Worm (Caenorhabditis elegans): ENCODE measurements around the gene elo-3.

elo-3 gene

ce11 chrIV:7237668-7238214, at the start of gene elo-3:
Gene elo-3 (plus strand): TSS chrIV:7237718.
- TF ChIP-seq ztf-23 (GFP tag; IDR thresholded peaks at IDR 0.05) (no peak), flt-1 (GFP tag; IDR thresholded peaks at IDR 0.05) (no peak), cog-1 (tag; optimal IDR thresholded peaks at IDR 0.05) (no peak), klf-2 (GFP tag; conservative IDR thresholded peaks at IDR 0.05) (no peak), tab-1 (GFP tag; IDR thresholded peaks at IDR 0.05) (no peak), T22C8.4 (GFP tag; IDR thresholded peaks at IDR 0.05) (no peak)

- no peak for TF ChIP-seq tab-1 (GFP tag; IDR thresholded peaks at IDR 0.05)
- TF ChIP-seq klf-2 (GFP tag; conservative IDR thresholded peaks at IDR 0.05) = no peak
- no peak for TF ChIP-seq med-1 (GFP tag; optimal IDR thresholded peaks at IDR 0.05; ENCODE audit: insufficient read depth)
- TF ChIP-seq flt-1 (GFP tag; IDR thresholded peaks at IDR 0.05) = no peak
- no peak for TF ChIP-seq ztf-29 (GFP tag; IDR thresholded peaks at IDR 0.05)
- no peak for TF ChIP-seq T22C8.4 (GFP tag; IDR thresholded peaks at IDR 0.05)
- TF ChIP-seq ztf-23 (GFP tag; IDR thresholded peaks at IDR 0.05) = no peak
- TF ChIP-seq cog-1 (tag; optimal IDR thresholded peaks at IDR 0.05) = no peak
- TF ChIP-seq ref-1 (GFP tag; conservative IDR thresholded peaks at IDR 0.05) = no peak
These were observed 49.5 kb upstream of the elo-3 start, which contains the start of gene C42D4.13 for ce11 chrIV:7188030-7188429. Gene C42D4.13 (minus strand): TSS chrIV:7188130.

DNA sequence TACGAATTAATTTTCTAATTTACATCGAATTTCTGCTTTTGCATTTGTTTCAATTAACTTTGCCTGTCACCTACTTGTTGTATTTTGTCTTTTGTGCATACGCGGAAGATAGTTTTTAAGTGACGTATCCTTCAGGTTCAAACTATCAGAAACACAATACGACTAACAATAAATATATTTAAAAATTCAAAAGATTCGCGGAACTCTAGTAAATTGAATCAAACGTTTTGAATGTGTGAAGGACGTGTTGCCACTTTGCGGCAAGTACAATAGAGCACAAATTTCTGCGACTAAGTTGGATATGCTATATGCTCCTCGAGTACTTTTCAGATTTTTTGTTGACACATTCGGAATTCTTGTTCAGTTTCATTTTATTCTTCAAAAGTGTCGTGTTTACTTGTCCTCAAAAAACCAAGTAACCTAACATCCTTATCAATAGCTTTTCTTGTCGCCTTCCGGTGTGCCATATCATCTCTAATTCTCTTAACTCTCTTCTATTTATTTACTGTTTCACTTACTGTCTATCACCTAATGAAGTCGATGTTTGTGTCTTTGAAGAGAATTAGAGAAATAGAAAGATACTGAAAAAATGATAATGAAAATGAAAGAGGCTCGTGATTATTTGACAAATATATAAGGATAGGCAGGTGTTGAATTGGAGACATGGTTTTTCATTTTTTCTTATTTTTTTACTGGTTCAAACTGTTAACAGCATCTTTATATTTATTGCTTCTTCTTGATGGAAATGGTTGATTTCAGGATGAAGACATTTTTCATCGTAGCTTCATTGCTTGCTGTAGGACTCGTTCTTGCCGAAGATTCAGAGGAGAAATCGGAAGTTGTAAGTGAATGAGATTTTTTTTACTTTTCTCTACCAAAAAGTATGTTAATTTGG, 48.7 kb upstream of the elo-3 start, which contains the start of gene srlf-7:
TSS of gene srlf-7 (plus strand) at position 760 of the 895 bp plus-strand sequence.
- TF ChIP-seq T22C8.4 (GFP tag; IDR thresholded peaks at IDR 0.05) (no peak), klf-2 (GFP tag; conservative IDR thresholded peaks at IDR 0.05) (no peak), med-1 (GFP tag; optimal IDR thresholded peaks at IDR 0.05; ENCODE audit: insufficient read depth) (no peak), ztf-29 (GFP tag; IDR thresholded peaks at IDR 0.05) (no peak), ref-1 (GFP tag; conservative IDR thresholded peaks at IDR 0.05) (no peak), cog-1 (tag; optimal IDR thresholded peaks at IDR 0.05) (no peak), flt-1 (GFP tag; IDR thresholded peaks at IDR 0.05) (no peak), ztf-23 (GFP tag; IDR thresholded peaks at IDR 0.05) (no peak), tab-1 (GFP tag; IDR thresholded peaks at IDR 0.05) (no peak)

DNA sequence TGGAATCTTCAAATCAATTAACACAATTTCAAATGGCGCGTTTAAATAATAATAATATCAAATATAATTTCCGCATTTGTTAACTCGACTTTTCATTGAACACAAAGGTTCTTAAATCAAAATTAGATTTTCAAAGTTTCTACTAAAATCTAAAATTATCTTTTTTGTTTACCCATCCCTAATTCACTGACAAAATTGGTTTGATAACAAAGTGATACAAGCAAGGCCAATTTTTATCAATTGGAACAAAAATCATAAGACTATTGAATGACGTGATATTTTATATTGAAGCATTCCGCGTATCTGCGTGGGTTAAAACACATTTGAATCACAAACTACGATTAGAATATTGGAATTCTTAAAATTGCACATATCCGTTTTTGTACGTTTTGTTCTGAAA, 47.1 kb upstream of the elo-3 start:
- no peak for TF ChIP-seq ztf-29 (GFP tag; IDR thresholded peaks at IDR 0.05)
- no peak for TF ChIP-seq T22C8.4 (GFP tag; IDR thresholded peaks at IDR 0.05)
- TF ChIP-seq flt-1 (GFP tag; IDR thresholded peaks at IDR 0.05) = no peak
- no peak for TF ChIP-seq tab-1 (GFP tag; IDR thresholded peaks at IDR 0.05)
- no peak for TF ChIP-seq klf-2 (GFP tag; conservative IDR thresholded peaks at IDR 0.05)
- no peak for TF ChIP-seq ref-1 (GFP tag; conservative IDR thresholded peaks at IDR 0.05)
- TF ChIP-seq cog-1 (tag; optimal IDR thresholded peaks at IDR 0.05) = no peak
- TF ChIP-seq ztf-23 (GFP tag; IDR thresholded peaks at IDR 0.05) = no peak
- no peak for TF ChIP-seq med-1 (GFP tag; optimal IDR thresholded peaks at IDR 0.05; ENCODE audit: insufficient read depth)

DNA sequence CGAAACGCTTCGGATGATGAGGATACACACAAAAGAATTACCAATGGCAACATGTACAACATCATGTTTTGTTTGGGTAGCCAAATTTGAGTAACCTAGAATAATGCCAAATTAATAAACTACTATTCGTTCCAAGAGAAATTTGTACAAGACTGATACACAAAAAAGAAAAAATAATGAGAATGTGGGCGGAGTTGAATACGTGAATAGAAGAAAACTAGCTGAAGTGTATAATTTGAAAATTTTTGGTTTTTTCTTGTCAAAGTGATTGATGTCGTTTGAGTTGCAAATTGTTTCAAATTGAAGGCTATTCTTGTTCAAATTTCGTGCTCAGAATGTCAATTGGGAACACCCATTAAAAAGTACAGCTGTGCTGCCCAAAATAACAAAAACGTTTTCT, 45.8 kb upstream of the elo-3 start, which contains the start of gene R13A1.5:
TSS of gene R13A1.5 (minus strand) at position 101 of the 400 bp plus-strand sequence.
- TF ChIP-seq ztf-29 (GFP tag; IDR thresholded peaks at IDR 0.05) = no peak
- no peak for TF ChIP-seq ref-1 (GFP tag; conservative IDR thresholded peaks at IDR 0.05)
- TF ChIP-seq flt-1 (GFP tag; IDR thresholded peaks at IDR 0.05) = no peak
- TF ChIP-seq ztf-23 (GFP tag; IDR thresholded peaks at IDR 0.05) = no peak
- TF ChIP-seq klf-2 (GFP tag; conservative IDR thresholded peaks at IDR 0.05) = no peak
- TF ChIP-seq T22C8.4 (GFP tag; IDR thresholded peaks at IDR 0.05) = no peak
- TF ChIP-seq med-1 (GFP tag; optimal IDR thresholded peaks at IDR 0.05; ENCODE audit: insufficient read depth) = no peak
- no peak for TF ChIP-seq cog-1 (tag; optimal IDR thresholded peaks at IDR 0.05)
- no peak for TF ChIP-seq tab-1 (GFP tag; IDR thresholded peaks at IDR 0.05)

DNA sequence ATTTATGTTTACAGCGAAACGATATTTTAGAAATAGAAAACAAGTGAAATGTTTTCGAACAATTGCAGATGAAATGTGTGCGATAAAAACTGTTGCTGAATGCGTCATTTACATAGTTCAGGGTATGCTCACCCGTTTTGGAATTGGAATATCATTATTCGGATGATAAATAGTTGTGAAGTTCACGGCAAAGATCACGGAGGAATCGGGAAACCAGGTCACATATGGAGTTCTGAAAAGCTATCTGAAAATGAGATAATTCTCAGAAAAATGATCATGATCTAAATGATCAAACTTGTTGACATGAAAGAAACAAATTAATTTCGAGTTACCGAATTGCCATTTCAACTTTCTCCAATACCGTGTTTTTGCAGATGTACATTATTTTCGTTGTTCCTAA, 41.8 kb upstream of the elo-3 start, which contains the start of gene best-16:
TSS of gene best-16 (minus strand) at position 101 of the 400 bp plus-strand sequence.
- TF ChIP-seq klf-2 (GFP tag; conservative IDR thresholded peaks at IDR 0.05) (no peak), ref-1 (GFP tag; conservative IDR thresholded peaks at IDR 0.05) (no peak), flt-1 (GFP tag; IDR thresholded peaks at IDR 0.05) (no peak), ztf-29 (GFP tag; IDR thresholded peaks at IDR 0.05) (no peak), ztf-23 (GFP tag; IDR thresholded peaks at IDR 0.05) (no peak)

DNA sequence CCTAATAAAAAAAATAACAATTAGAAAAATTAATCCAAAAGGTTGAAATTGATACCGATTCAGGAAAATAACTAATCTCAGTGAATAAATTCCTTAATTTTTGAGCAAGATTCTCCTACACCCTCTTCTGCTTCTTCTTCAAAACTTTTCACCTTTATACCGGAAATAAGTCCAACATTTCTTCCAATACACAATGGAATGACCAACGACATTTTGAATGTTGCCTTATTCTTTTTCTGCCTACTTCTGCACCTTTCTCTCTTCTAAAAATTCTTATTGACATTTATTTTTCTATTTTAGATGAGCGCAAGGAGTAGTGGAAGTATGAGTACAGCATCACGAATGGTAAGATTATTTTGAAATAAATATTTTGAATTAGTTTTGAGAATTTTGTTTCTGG, 40.7 kb upstream of the elo-3 start, which contains the start of gene unc-8:
TSS of gene unc-8 (plus strand) at position 301 of the 400 bp plus-strand sequence.
- TF ChIP-seq ref-1 (GFP tag; conservative IDR thresholded peaks at IDR 0.05) = no peak
- no peak for TF ChIP-seq med-1 (GFP tag; optimal IDR thresholded peaks at IDR 0.05; ENCODE audit: insufficient read depth)
- no peak for TF ChIP-seq ztf-29 (GFP tag; IDR thresholded peaks at IDR 0.05)
- no peak for TF ChIP-seq ztf-23 (GFP tag; IDR thresholded peaks at IDR 0.05)
- no peak for TF ChIP-seq flt-1 (GFP tag; IDR thresholded peaks at IDR 0.05)
- TF ChIP-seq klf-2 (GFP tag; conservative IDR thresholded peaks at IDR 0.05) = no peak
- TF ChIP-seq tab-1 (GFP tag; IDR thresholded peaks at IDR 0.05) = no peak
- no peak for TF ChIP-seq T22C8.4 (GFP tag; IDR thresholded peaks at IDR 0.05)
- no peak for TF ChIP-seq cog-1 (tag; optimal IDR thresholded peaks at IDR 0.05)

- no peak for TF ChIP-seq tab-1 (GFP tag; IDR thresholded peaks at IDR 0.05)
- TF ChIP-seq klf-2 (GFP tag; conservative IDR thresholded peaks at IDR 0.05) = no peak
- no peak for TF ChIP-seq ref-1 (GFP tag; conservative IDR thresholded peaks at IDR 0.05)
- TF ChIP-seq flt-1 (GFP tag; IDR thresholded peaks at IDR 0.05) = no peak
- TF ChIP-seq ztf-23 (GFP tag; IDR thresholded peaks at IDR 0.05) = no peak
- no peak for TF ChIP-seq med-1 (GFP tag; optimal IDR thresholded peaks at IDR 0.05; ENCODE audit: insufficient read depth)
- TF ChIP-seq T22C8.4 (GFP tag; IDR thresholded peaks at IDR 0.05) = no peak
- TF ChIP-seq cog-1 (tag; optimal IDR thresholded peaks at IDR 0.05) = no peak
- TF ChIP-seq ztf-29 (GFP tag; IDR thresholded peaks at IDR 0.05) = no peak
These were observed 33.8 kb upstream of the elo-3 start, which contains the start of gene R13A1.3 for ce11 chrIV:7203696-7204095. Gene R13A1.3 (plus strand): TSS chrIV:7203996.

DNA sequence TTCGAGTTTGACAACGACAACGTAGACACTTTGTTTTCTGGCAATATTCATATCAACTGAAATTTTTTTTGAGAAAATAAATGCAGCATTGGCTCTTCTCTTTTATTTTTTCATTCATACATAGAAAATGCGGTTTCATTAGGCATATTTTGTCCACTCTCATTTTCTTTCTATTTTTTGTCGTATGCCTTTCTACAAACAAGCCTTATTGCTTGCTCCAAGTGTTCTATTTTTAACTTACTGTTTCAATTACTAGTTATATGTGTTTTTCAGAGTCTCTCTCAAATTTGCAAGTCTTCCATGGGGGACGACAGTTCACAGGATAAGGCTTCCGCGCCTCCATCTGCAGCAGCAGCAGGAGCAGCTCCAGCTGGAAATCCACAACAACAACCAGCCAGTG, 31.5 kb upstream of the elo-3 start, which contains the start of gene kcc-1:
TSS of gene kcc-1 (plus strand) at position 301 of the 400 bp plus-strand sequence.
- no peak for TF ChIP-seq med-1 (GFP tag; optimal IDR thresholded peaks at IDR 0.05; ENCODE audit: insufficient read depth)
- TF ChIP-seq cog-1 (tag; optimal IDR thresholded peaks at IDR 0.05) = no peak
- TF ChIP-seq klf-2 (GFP tag; conservative IDR thresholded peaks at IDR 0.05) = no peak
- TF ChIP-seq ztf-23 (GFP tag; IDR thresholded peaks at IDR 0.05) = no peak
- no peak for TF ChIP-seq tab-1 (GFP tag; IDR thresholded peaks at IDR 0.05)
- TF ChIP-seq T22C8.4 (GFP tag; IDR thresholded peaks at IDR 0.05) = no peak
- TF ChIP-seq ztf-29 (GFP tag; IDR thresholded peaks at IDR 0.05) = no peak
- TF ChIP-seq ref-1 (GFP tag; conservative IDR thresholded peaks at IDR 0.05) = no peak

Data from whole organism, midembryonic.